Worm (Caenorhabditis elegans): ENCODE data around the gene srh-71.

srh-71 gene

DNA sequence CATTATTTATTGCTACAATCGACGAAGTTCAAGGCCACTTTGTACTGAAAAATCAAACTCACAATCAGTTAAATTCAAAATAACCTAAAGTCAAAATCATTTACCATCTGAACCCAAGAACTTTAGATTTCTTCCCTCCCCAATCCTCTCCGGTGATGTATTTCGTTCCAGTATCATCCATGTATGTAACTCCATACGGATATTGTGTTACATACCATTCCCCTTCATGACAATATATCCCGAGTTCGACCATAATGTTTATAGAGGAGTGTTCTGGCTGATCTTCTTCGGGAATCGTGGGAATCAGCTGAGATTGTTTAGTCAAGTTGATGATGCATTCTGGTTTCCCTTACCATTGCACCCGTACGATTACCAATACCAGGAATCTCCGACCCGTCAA lies 25.1 kb downstream of the srh-71 start:
- peak in 1 of 2 experiments; percentile 92 for TF ChIP-seq unc-62 (GFP tag; optimal IDR thresholded peaks at IDR 0.05 in 1 of 2)
- TF ChIP-seq unc-62 (tag; optimal IDR thresholded peaks at IDR 0.05): no peak
- TF ChIP-seq set-16 (GFP tag; IDR thresholded peaks at IDR 0.05): no peak
- no peak for TF ChIP-seq ama-1 (optimal IDR thresholded peaks at IDR 0.05)
- TF ChIP-seq nhr-111 (GFP tag; optimal IDR thresholded peaks at IDR 0.05): no peak
- TF ChIP-seq dmd-9 (GFP tag; IDR thresholded peaks at IDR 0.05): no peak
- no peak for TF ChIP-seq dmd-8 (GFP tag; IDR thresholded peaks at IDR 0.05)

DNA sequence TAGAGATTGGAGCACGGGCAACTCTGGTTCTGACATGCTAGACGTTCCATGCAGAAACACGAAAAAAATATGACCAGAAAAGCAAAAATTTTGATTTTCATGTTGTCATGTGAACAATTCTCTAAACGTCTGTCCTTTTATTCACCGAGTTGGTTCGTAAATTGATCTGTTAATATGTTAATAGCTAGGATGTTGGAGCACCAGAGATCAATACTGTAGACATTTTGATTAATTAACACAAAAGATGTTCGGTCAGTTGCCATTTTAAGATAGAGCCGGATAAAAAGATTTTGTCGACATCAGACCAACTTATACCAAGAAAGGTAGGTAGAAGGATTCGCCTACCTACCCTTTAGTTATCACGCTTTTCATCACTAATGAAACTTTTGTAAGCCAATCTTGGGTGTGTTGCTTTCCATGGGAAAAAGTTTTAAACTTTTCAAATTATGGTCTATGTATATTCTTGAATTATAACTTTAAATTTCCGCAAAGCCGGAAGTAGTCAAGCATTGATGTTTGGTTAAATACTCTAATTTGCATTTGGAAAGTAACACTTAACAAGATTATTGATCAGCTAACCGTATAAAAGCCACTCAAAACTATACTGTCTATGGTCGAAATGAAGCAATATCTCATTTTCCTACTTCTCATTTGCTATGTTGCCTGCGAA lies 26.4 kb downstream of the srh-71 start, which contains the start of the genes T10D4.11 and T10D4.1:
T10D4.11 (minus strand) TSS at position 101 of the 670 bp plus-strand sequence.
T10D4.1 (plus strand) TSS at position 620 of the 670 bp plus-strand sequence.
- TF ChIP-seq aha-1 (tag) (peak; percentile 3), spr-1 (tag; optimal IDR thresholded peaks at IDR 0.05) (no peak), zip-2 (tag; optimal IDR thresholded peaks at IDR 0.05) (no peak), egl-27 (tag; optimal IDR thresholded peaks at IDR 0.05) (no peak)

DNA sequence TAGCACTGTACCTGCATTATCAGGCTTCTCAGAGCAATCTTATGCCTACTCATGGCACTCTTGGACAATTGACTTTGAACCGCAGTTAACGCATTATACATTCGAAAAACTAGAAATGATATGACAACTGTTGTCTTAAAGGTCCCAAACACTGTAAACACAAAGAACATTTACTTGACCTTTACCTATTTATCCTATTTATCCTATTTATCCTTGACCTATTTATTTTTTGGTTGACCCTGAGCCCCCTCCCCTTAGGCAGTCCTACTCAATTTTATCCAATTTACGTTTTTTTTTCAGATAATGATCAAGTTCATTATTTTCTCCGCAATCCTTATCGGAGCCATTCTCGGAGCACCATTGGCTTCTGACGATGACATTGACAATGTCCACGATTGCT lies 28.3 kb downstream of the srh-71 start, which contains the start of the genes T10D4.14 and T10D4.19:
T10D4.14 (minus strand) TSS at position 101 of the 400 bp plus-strand sequence.
T10D4.19 (plus strand) TSS at position 304 of the 400 bp plus-strand sequence.
- no peak for TF ChIP-seq nhr-48 (tag; optimal IDR thresholded peaks at IDR 0.05)
- TF ChIP-seq cey-2 (tag; optimal IDR thresholded peaks at IDR 0.05; ENCODE audit: borderline replicate concordance, insufficient read depth): no peak
- TF ChIP-seq ZK337.2 (GFP tag; IDR thresholded peaks at IDR 0.05): no peak
- no peak for TF ChIP-seq ZK546.5 (tag; optimal IDR thresholded peaks at IDR 0.05)
- no peak for TF ChIP-seq nhr-25 (tag; optimal IDR thresholded peaks at IDR 0.05; ENCODE audit: borderline replicate concordance, insufficient read depth)
- TF ChIP-seq madf-9 (GFP tag; conservative IDR thresholded peaks at IDR 0.05): no peak
- TF ChIP-seq nhr-6 (tag; optimal IDR thresholded peaks at IDR 0.05): no peak
- no peak for TF ChIP-seq ztf-7 (tag; optimal IDR thresholded peaks at IDR 0.05)
- TF ChIP-seq ceh-62 (tag; optimal IDR thresholded peaks at IDR 0.05): no peak
- TF ChIP-seq rbr-2 (tag; optimal IDR thresholded peaks at IDR 0.05): no peak
- no peak for TF ChIP-seq gei-8 (GFP tag; optimal IDR thresholded peaks at IDR 0.05)

DNA sequence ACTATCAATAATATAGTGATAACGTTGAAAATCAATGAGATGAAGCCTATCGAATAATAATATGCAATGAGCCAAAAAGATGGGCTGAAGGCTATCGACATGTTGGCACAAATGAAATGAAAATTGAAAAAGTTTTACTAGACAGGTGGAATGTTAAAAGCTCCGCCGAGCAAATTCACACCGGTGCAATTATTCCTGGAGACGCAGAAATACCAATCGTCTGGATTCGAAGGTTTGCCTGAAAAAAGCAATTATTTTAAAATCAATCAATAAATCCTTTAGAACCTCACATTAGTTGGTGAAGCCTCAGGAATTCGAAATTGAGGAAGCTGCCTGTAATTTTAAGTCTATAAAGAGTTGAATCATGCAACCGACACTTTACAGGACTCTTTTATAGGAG lies 31.1 kb downstream of the srh-71 start, which contains the start of gene sri-32:
sri-32 (minus strand) TSS at position 101 of the 400 bp plus-strand sequence.
- no peak for TF ChIP-seq nhr-25 (tag; optimal IDR thresholded peaks at IDR 0.05; ENCODE audit: borderline replicate concordance, insufficient read depth)
- no peak for TF ChIP-seq gei-8 (GFP tag; optimal IDR thresholded peaks at IDR 0.05)
- TF ChIP-seq nhr-76 (tag; optimal IDR thresholded peaks at IDR 0.05): no peak
- TF ChIP-seq R02D3.7 (tag; optimal IDR thresholded peaks at IDR 0.05): no peak
- TF ChIP-seq ZK546.5 (tag; optimal IDR thresholded peaks at IDR 0.05): no peak
- TF ChIP-seq mdl-1 (tag; optimal IDR thresholded peaks at IDR 0.05): no peak
- TF ChIP-seq F26F4.8 (GFP tag; conservative IDR thresholded peaks at IDR 0.05): no peak
- no peak for TF ChIP-seq mep-1 (tag; optimal IDR thresholded peaks at IDR 0.05)
- TF ChIP-seq nhr-11 (tag; optimal IDR thresholded peaks at IDR 0.05): no peak
- TF ChIP-seq lin-13 (GFP tag; optimal IDR thresholded peaks at IDR 0.05): no peak
- no peak for TF ChIP-seq lsy-2 (tag; optimal IDR thresholded peaks at IDR 0.05)
- no peak for TF ChIP-seq lin-38 (GFP tag; IDR thresholded peaks at IDR 0.05)

DNA sequence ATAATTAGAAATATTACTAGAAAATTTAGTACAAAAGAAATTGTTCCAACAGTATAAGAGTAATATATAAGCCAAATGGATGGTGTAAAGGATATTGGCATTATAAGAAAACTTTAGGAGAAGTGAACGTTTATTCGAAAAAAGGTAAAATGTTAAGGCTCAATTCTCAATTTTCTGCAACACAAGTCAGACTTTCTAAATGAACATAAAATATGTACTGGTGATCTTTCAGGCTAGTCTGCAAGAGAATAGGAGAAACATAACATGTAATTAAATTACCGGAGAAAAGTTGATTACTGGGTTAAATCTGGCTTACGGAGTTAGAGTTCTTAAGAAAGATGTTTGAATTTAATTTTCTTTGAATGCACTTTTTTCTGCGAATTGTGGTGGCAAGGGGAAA lies 33.4 kb downstream of the srh-71 start, which contains the start of gene sri-33:
sri-33 (minus strand) TSS at position 101 of the 400 bp plus-strand sequence.
- TF ChIP-seq aha-1 (tag) (peak; percentile 34), ceh-32 (tag; optimal IDR thresholded peaks at IDR 0.05; ENCODE audit: poor library complexity) (no peak)
